Fruit fly (Drosophila melanogaster) whole organism, adult: ENCODE measurements around the gene CG34039.

Source experiments
- CG11617 ChIP-seq: fragments of 200-800 bp; sonication (Bioruptor generic); optimal IDR thresholded peaks from 2 replicates; lab custom pipeline; 2017; ENCODE audit warnings: mild to moderate bottlenecking, missing biosample characterization, missing genetic modification reagents, missing genetic modification characterization
- CG12768 ChIP-seq: fragments of 200-800 bp; sonication (Bioruptor generic); optimal IDR thresholded peaks from 2 replicates; lab custom pipeline; 2017; ENCODE audit warnings: missing biosample characterization, missing genetic modification characterization, mild to moderate bottlenecking, moderate library complexity, missing genetic modification reagents
- CG14711 ChIP-seq: fragments of 200-800 bp; sonication (Bioruptor generic); optimal IDR thresholded peaks from 2 replicates; lab custom pipeline; 2018; ENCODE audit warnings: missing biosample characterization, mild to moderate bottlenecking, missing genetic modification characterization, moderate library complexity
- CG1620 ChIP-seq: fragments of 200-800 bp; sonication (Bioruptor generic); optimal IDR thresholded peaks from 2 replicates; lab custom pipeline; 2016; ENCODE audit warnings: missing biosample characterization, missing genetic modification characterization
- CG33017 ChIP-seq: fragments of 200-800 bp; sonication (Bioruptor generic); optimal IDR thresholded peaks from 2 replicates; lab custom pipeline; 2018; ENCODE audit warnings: missing biosample characterization, mild to moderate bottlenecking, missing genetic modification characterization, moderate library complexity
- CG5204 ChIP-seq: fragments of 200-800 bp; sonication (Bioruptor generic); optimal IDR thresholded peaks from 2 replicates; lab custom pipeline; 2016; ENCODE audit warnings: missing biosample characterization, missing genetic modification characterization
- CG7045 ChIP-seq: fragments of 200-800 bp; sonication (Bioruptor generic); optimal IDR thresholded peaks from 2 replicates; lab custom pipeline; 2017; ENCODE audit warnings: missing biosample characterization, mild to moderate bottlenecking, missing genetic modification characterization
- CG7101 ChIP-seq: fragments of 200-800 bp; sonication (Bioruptor generic); optimal IDR thresholded peaks from 2 replicates; lab custom pipeline; 2018; ENCODE audit warnings: missing biosample characterization, mild to moderate bottlenecking, missing genetic modification characterization, moderate library complexity
- Clk ChIP-seq: fragments of 200-800 bp; sonication (Bioruptor generic); optimal IDR thresholded peaks from 2 replicates; lab custom pipeline; 2017; ENCODE audit warnings: missing biosample characterization, missing genetic modification characterization
- Crg-1 ChIP-seq: fragments of 200-800 bp; sonication (Bioruptor generic); optimal IDR thresholded peaks from 2 replicates; lab custom pipeline; 2016; ENCODE audit warnings: missing biosample characterization, missing genetic modification characterization
- Hr96 ChIP-seq: fragments of 200-800 bp; sonication (Bioruptor generic); optimal IDR thresholded peaks from 2 replicates; lab custom pipeline; 2016; ENCODE audit warnings: missing biosample characterization, missing genetic modification characterization
- Mnt ChIP-seq: fragments of 200-800 bp; sonication (Bioruptor generic); optimal IDR thresholded peaks from 2 replicates; lab custom pipeline; 2016; ENCODE audit warnings: missing biosample characterization, mild to moderate bottlenecking, missing genetic modification characterization
- bab1 ChIP-seq: fragments of 200-800 bp; sonication (Bioruptor generic); optimal IDR thresholded peaks from 3 replicates; lab custom pipeline; 2019; ENCODE audit warnings: missing biosample characterization, mild to moderate bottlenecking, missing genetic modification characterization, moderate library complexity
- cic ChIP-seq: fragments of 200-800 bp; sonication (Bioruptor generic); optimal IDR thresholded peaks from 2 replicates; lab custom pipeline; 2017; ENCODE audit warnings: missing biosample characterization, mild to moderate bottlenecking, missing genetic modification characterization, moderate library complexity
- cnc ChIP-seq, 2 experiments: fragments of >200 bp; optimal IDR thresholded peaks; 2 replicates each; lab custom pipeline; 2017
- kay ChIP-seq: fragments of 200-800 bp; sonication (Bioruptor generic); peaks from one replicate; lab custom pipeline; 2016; ENCODE audit warnings: missing biosample characterization, missing genetic modification characterization, borderline replicate concordance
- ovo ChIP-seq: fragments of 200-800 bp; sonication (Bioruptor generic); optimal IDR thresholded peaks from 2 replicates; lab custom pipeline; 2016; ENCODE audit warnings: missing biosample characterization, missing genetic modification characterization
- pad ChIP-seq: fragments of 200-800 bp; sonication (Bioruptor generic); optimal IDR thresholded peaks from 3 replicates; lab custom pipeline; 2017; ENCODE audit warnings: missing biosample characterization, missing genetic modification characterization, mild to moderate bottlenecking, moderate library complexity, missing genetic modification reagents
- tj ChIP-seq: fragments of 200-800 bp; sonication (Bioruptor generic); optimal IDR thresholded peaks from 3 replicates; lab custom pipeline; 2017; ENCODE audit warnings: missing biosample characterization, mild to moderate bottlenecking, missing genetic modification characterization, moderate library complexity
- toe ChIP-seq: fragments of 200-800 bp; sonication (Bioruptor generic); optimal IDR thresholded peaks from 2 replicates; lab custom pipeline; 2016; ENCODE audit warnings: missing biosample characterization, missing genetic modification characterization

Gene CG34039

dm6 chr3L:14531802-14532201 is 28.0 kb upstream of the CG34039 start:
- TF ChIP-seq CG11617 (GFP tag; lab: Kevin White, UChicago) (no peak), bab1 (GFP tag; lab: Kevin White, UChicago) (no peak), tj (GFP tag; lab: Kevin White, UChicago) (no peak), CG7101 (tag; lab: Kevin White, UChicago) (no peak), kay (GFP tag; lab: Kevin White, UChicago) (no peak), Clk (no peak), cic (no peak), ovo (GFP tag; lab: Kevin White, UChicago) (no peak)

dm6 chr3L:14533110-14533509 is 26.7 kb upstream of the CG34039 start:
- TF ChIP-seq toe (GFP tag; lab: Kevin White, UChicago): no peak

dm6 chr3L:14534619-14535018 is 25.2 kb upstream of the CG34039 start:
- TF ChIP-seq CG7045 (GFP tag; lab: Kevin White, UChicago): no peak
- TF ChIP-seq toe (GFP tag; lab: Kevin White, UChicago): no peak
- no peak for TF ChIP-seq CG11617 (GFP tag; lab: Kevin White, UChicago)
- TF ChIP-seq CG33017 (tag; lab: Kevin White, UChicago): no peak
- TF ChIP-seq bab1 (GFP tag; lab: Kevin White, UChicago): no peak
- no peak for TF ChIP-seq tj (GFP tag; lab: Kevin White, UChicago)
- no peak for TF ChIP-seq CG1620 (GFP tag; lab: Kevin White, UChicago)

- TF ChIP-seq ovo (GFP tag; lab: Kevin White, UChicago) (no peak), CG33017 (tag; lab: Kevin White, UChicago) (no peak)
Observed at dm6 chr3L:14536042-14536684, 23.6 kb upstream of the CG34039 start, which contains the start of the genes bbg and CG43246. Gene bbg (minus strand): TSS chr3L:14536276. Gene CG43246 (plus strand): TSS chr3L:14536634.

- TF ChIP-seq Crg-1 (GFP tag; lab: Kevin White, UChicago) (no peak), tj (GFP tag; lab: Kevin White, UChicago) (peak; percentile 68), CG12768 (peak; percentile 33), cnc (optimal IDR thresholded peaks at IDR 0.05; lab: Kevin White, UChicago) (no peak), CG1620 (GFP tag; lab: Kevin White, UChicago) (peak; percentile 1), pad (GFP tag; lab: Kevin White, UChicago) (peak; percentile 46), CG33017 (tag; lab: Kevin White, UChicago) (peak; percentile 37), Mnt (GFP tag; lab: Kevin White, UChicago) (peak; percentile 93), CG11617 (GFP tag; lab: Kevin White, UChicago) (peak; percentile 60), CG5204 (GFP tag; lab: Kevin White, UChicago) (no peak), CG7101 (tag; lab: Kevin White, UChicago) (peak; percentile 52), kay (GFP tag; lab: Kevin White, UChicago) (no peak), CG7045 (GFP tag; lab: Kevin White, UChicago) (no peak), bab1 (GFP tag; lab: Kevin White, UChicago) (peak; percentile 77), ovo (GFP tag; lab: Kevin White, UChicago) (peak; percentile 16), cic (peak; percentile 62), CG14711 (tag; lab: Kevin White, UChicago) (peak; percentile 23), toe (GFP tag; lab: Kevin White, UChicago) (no peak)
Observed at dm6 chr3L:14537435-14537991, 22.3 kb upstream of the CG34039 start, which contains the start of gene Mpcp2. Gene Mpcp2 (plus strand): TSS chr3L:14537651.

- TF ChIP-seq Mnt (GFP tag; lab: Kevin White, UChicago): no peak
- no peak for TF ChIP-seq CG5204 (GFP tag; lab: Kevin White, UChicago)
- no peak for TF ChIP-seq bab1 (GFP tag; lab: Kevin White, UChicago)
- no peak for TF ChIP-seq toe (GFP tag; lab: Kevin White, UChicago)
- peak; percentile 25 for TF ChIP-seq CG11617 (GFP tag; lab: Kevin White, UChicago)
- peak; percentile 69 for TF ChIP-seq tj (GFP tag; lab: Kevin White, UChicago)
- TF ChIP-seq Clk: peak; percentile 41
- TF ChIP-seq CG7101 (tag; lab: Kevin White, UChicago): peak; percentile 69
- peak; percentile 40 for TF ChIP-seq CG7045 (GFP tag; lab: Kevin White, UChicago)
- TF ChIP-seq CG14711 (tag; lab: Kevin White, UChicago): no peak
- TF ChIP-seq Hr96 (GFP tag; lab: Kevin White, UChicago): peak; percentile 12
- peak; percentile 34 for TF ChIP-seq pad (GFP tag; lab: Kevin White, UChicago)
- no peak for TF ChIP-seq cnc (optimal IDR thresholded peaks at IDR 0.05; lab: Kevin White, UChicago)
- TF ChIP-seq CG1620 (GFP tag; lab: Kevin White, UChicago): no peak
- no peak for TF ChIP-seq CG33017 (tag; lab: Kevin White, UChicago)
- peak; percentile 58 for TF ChIP-seq cic
- no peak for TF ChIP-seq kay (GFP tag; lab: Kevin White, UChicago)
- TF ChIP-seq ovo (GFP tag; lab: Kevin White, UChicago): peak; percentile 44
- TF ChIP-seq CG12768: peak; percentile 56
- TF ChIP-seq Crg-1 (GFP tag; lab: Kevin White, UChicago): no peak
Observed at dm6 chr3L:14543971-14544655, 15.7 kb upstream of the CG34039 start.
